Fruit fly (Drosophila melanogaster): ENCODE measurements around the gene Uch.

Gene Uch

dm6 chr2L:2163568-2163953 lies 50.5 kb downstream of the Uch start (continued):
- TF ChIP-seq Meics (GFP tag; optimal IDR thresholded peaks at IDR 0.05) = peak; percentile 64
- peak; percentile 80 for TF ChIP-seq CG13624 (GFP tag; optimal IDR thresholded peaks at IDR 0.05)
- peak; percentile 98 for TF ChIP-seq CG10959 (GFP tag; IDR thresholded peaks at IDR 0.05)
- peak; percentile 83 for TF ChIP-seq CG17385 (GFP tag; optimal IDR thresholded peaks at IDR 0.05)
- TF ChIP-seq Hr39 (optimal IDR thresholded peaks at IDR 0.05) = no peak
- peak; percentile 89 for TF ChIP-seq Ptx1 (GFP tag; IDR thresholded peaks at IDR 0.05)
- TF ChIP-seq MESR4 (GFP tag; optimal IDR thresholded peaks at IDR 0.05) = peak; percentile 34
- no peak for TF ChIP-seq Dll (GFP tag; IDR thresholded peaks at IDR 0.05; ENCODE audit: partially characterized antibody)
- peak; percentile 32 for TF ChIP-seq vfl (GFP tag; optimal IDR thresholded peaks at IDR 0.05)
- peak; percentile 91 for TF ChIP-seq ttk (GFP tag; IDR thresholded peaks at IDR 0.05)
- no peak for TF ChIP-seq bigmax (GFP tag; optimal IDR thresholded peaks at IDR 0.05)
- TF ChIP-seq pho (GFP tag; optimal IDR thresholded peaks at IDR 0.05) = peak; percentile 81
- TF ChIP-seq CG9437 (GFP tag; optimal IDR thresholded peaks at IDR 0.05) = peak; percentile 73
- peak; percentile 84 for TF ChIP-seq lab (GFP tag; optimal IDR thresholded peaks at IDR 0.05)
- peak; percentile 86 for TF ChIP-seq CG15601 (tag; optimal IDR thresholded peaks at IDR 0.05)
- TF ChIP-seq tll (GFP tag; optimal IDR thresholded peaks at IDR 0.05) = peak in 1 of 2 experiments; percentile 56
- peak; percentile 78 for TF ChIP-seq CG10274 (GFP tag; optimal IDR thresholded peaks at IDR 0.05)
- TF ChIP-seq Dad (GFP tag; optimal IDR thresholded peaks at IDR 0.05) = peak; percentile 88
- no peak for TF ChIP-seq nerfin-2 (GFP tag; IDR thresholded peaks at IDR 0.05; ENCODE audit: partially characterized antibody)
- TF ChIP-seq zfh1 (GFP tag; IDR thresholded peaks at IDR 0.05) = peak; percentile 98
- TF ChIP-seq CG2889 (GFP tag; IDR thresholded peaks at IDR 0.05) = peak; percentile 84
- TF ChIP-seq CG10147 (GFP tag; optimal IDR thresholded peaks at IDR 0.05) = peak; percentile 45
- peak; percentile 40 for TF ChIP-seq fd3F (GFP tag; optimal IDR thresholded peaks at IDR 0.05)
- peak; percentile 89 for TF ChIP-seq gsb-n (tag; optimal IDR thresholded peaks at IDR 0.05)
- peak in 1 of 2 experiments; percentile 63 for TF ChIP-seq crp (GFP tag; optimal IDR thresholded peaks at IDR 0.05)
- peak; percentile 51 for TF ChIP-seq CG30020 (tag; optimal IDR thresholded peaks at IDR 0.05)
- TF ChIP-seq wek (GFP tag; optimal IDR thresholded peaks at IDR 0.05) = peak; percentile 65
- peak; percentile 92 for TF ChIP-seq dati (GFP tag; IDR thresholded peaks at IDR 0.05)
- peak; percentile 82 for TF ChIP-seq CG32767 (GFP tag; IDR thresholded peaks at IDR 0.05)
- TF ChIP-seq CG10565 (GFP tag; optimal IDR thresholded peaks at IDR 0.05) = peak; percentile 17
- peak; percentile 83 for TF ChIP-seq Six4 (GFP tag; optimal IDR thresholded peaks at IDR 0.05)
- peak; percentile 77 for TF ChIP-seq CG4854 (GFP tag; optimal IDR thresholded peaks at IDR 0.05)
- peak; percentile 92 for TF ChIP-seq CG7839 (tag; optimal IDR thresholded peaks at IDR 0.05)
- no peak for TF ChIP-seq CG6765 (GFP tag; optimal IDR thresholded peaks at IDR 0.05)
- TF ChIP-seq CG9876 (GFP tag; optimal IDR thresholded peaks at IDR 0.05) = peak; percentile 85
- no peak for TF ChIP-seq CG17912 (GFP tag; optimal IDR thresholded peaks at IDR 0.05)
- no peak for TF ChIP-seq GATAe (GFP tag; conservative IDR thresholded peaks at IDR 0.05)
- peak; percentile 86 for TF ChIP-seq zen (tag; optimal IDR thresholded peaks at IDR 0.05)
- TF ChIP-seq D (optimal IDR thresholded peaks at IDR 0.05) = no peak
- TF ChIP-seq D (GFP tag; optimal IDR thresholded peaks at IDR 0.05) = peak; percentile 91
- peak; percentile 93 for TF ChIP-seq Mad (GFP tag; optimal IDR thresholded peaks at IDR 0.05)
- TF ChIP-seq crol (GFP tag; IDR thresholded peaks at IDR 0.05) = peak; percentile 74
- TF ChIP-seq repo (GFP tag; optimal IDR thresholded peaks at IDR 0.05) = peak; percentile 74
- no peak for TF ChIP-seq sc (optimal IDR thresholded peaks at IDR 0.05)
- TF ChIP-seq sc (GFP tag; optimal IDR thresholded peaks at IDR 0.05) = peak; percentile 88
- peak; percentile 79 for TF ChIP-seq Myb (GFP tag; optimal IDR thresholded peaks at IDR 0.05)
- peak; percentile 77 for TF ChIP-seq Camta (GFP tag; optimal IDR thresholded peaks at IDR 0.05)
- TF ChIP-seq ap (GFP tag; IDR thresholded peaks at IDR 0.05) = peak; percentile 90
- peak; percentile 83 for TF ChIP-seq dimm (GFP tag; IDR thresholded peaks at IDR 0.05)
- peak; percentile 90 for TF ChIP-seq gt (GFP tag; IDR thresholded peaks at IDR 0.05)
- TF ChIP-seq cg (GFP tag; optimal IDR thresholded peaks at IDR 0.05) = no peak
- TF ChIP-seq yki (optimal IDR thresholded peaks at IDR 0.05) = no peak
